Worm (Caenorhabditis elegans) whole organism, mixed stage, embryonic: Measurements from ENCODE around the gene F59A6.11.
A peak's percentile ranks its signal among the peaks of the same experiment; 100 is the strongest.

Experiments
- blmp-1 ChIP-seq: fragments of 150-350 bp; optimal IDR thresholded peaks from 2 replicates; lab custom pipeline; 2014; ENCODE audit warnings: missing biosample characterization, missing genetic modification characterization
- ceh-39 ChIP-seq: fragments of 150-350 bp; optimal IDR thresholded peaks from 2 replicates; lab custom pipeline; 2014; ENCODE audit warnings: missing biosample characterization, missing genetic modification characterization
- ceh-83 ChIP-seq: fragments of 200-800 bp; sonication (Bioruptor generic); optimal IDR thresholded peaks from 2 replicates; lab custom pipeline; 2018; ENCODE audit warnings: mild to moderate bottlenecking, missing genetic modification characterization, missing compliant biosample characterization
- ces-1 ChIP-seq: fragments of 150-350 bp; optimal IDR thresholded peaks from 2 replicates; lab custom pipeline; 2014; ENCODE audit warnings: missing biosample characterization, missing genetic modification reagents, missing genetic modification characterization
- cnd-1 ChIP-seq: fragments of 200-800 bp; sonication (Bioruptor generic); optimal IDR thresholded peaks from 2 replicates; lab custom pipeline; 2018; ENCODE audit warnings: mild to moderate bottlenecking, missing genetic modification characterization, missing compliant biosample characterization
- drap-1 ChIP-seq: fragments of 200-800 bp; sonication (Bioruptor generic); optimal IDR thresholded peaks from 3 replicates; lab custom pipeline; 2018; ENCODE audit warnings: mild to moderate bottlenecking, missing genetic modification characterization, missing compliant biosample characterization
- elt-1 ChIP-seq: sonication (generic microtip); optimal IDR thresholded peaks from 2 replicates; lab custom pipeline; 2017; ENCODE audit warnings: missing genetic modification characterization, mild to moderate bottlenecking, missing compliant biosample characterization, antibody characterized with exemption, moderate library complexity, borderline replicate concordance; ENCODE audit not compliant: insufficient read depth
- elt-3 ChIP-seq: fragments of 150-350 bp; optimal IDR thresholded peaks from 2 replicates; lab custom pipeline; 2014; ENCODE audit warnings: missing biosample characterization, missing genetic modification characterization
- ham-2 ChIP-seq: fragments of 200-800 bp; sonication (Bioruptor generic); optimal IDR thresholded peaks from 2 replicates; lab custom pipeline; 2018; ENCODE audit warnings: mild to moderate bottlenecking, missing genetic modification characterization, missing compliant biosample characterization
- lin-13 ChIP-seq: fragments of 150-350 bp; optimal IDR thresholded peaks from 2 replicates; lab custom pipeline; 2014; ENCODE audit warnings: missing biosample characterization, missing genetic modification characterization
- lin-32 ChIP-seq: fragments of 200-800 bp; sonication (Bioruptor generic); optimal IDR thresholded peaks from 2 replicates; lab custom pipeline; 2018; ENCODE audit warnings: mild to moderate bottlenecking, missing genetic modification characterization, missing compliant biosample characterization
- lsy-2 ChIP-seq: fragments of 150-350 bp; optimal IDR thresholded peaks from 2 replicates; lab custom pipeline; 2014; ENCODE audit warnings: missing biosample characterization, missing genetic modification characterization
- mab-5 ChIP-seq: fragments of 150-350 bp; optimal IDR thresholded peaks from 2 replicates; lab custom pipeline; 2014; ENCODE audit warnings: missing biosample characterization, missing genetic modification characterization
- mep-1 ChIP-seq: fragments of 150-350 bp; optimal IDR thresholded peaks from 2 replicates; lab custom pipeline; 2017; ENCODE audit warnings: missing biosample characterization, missing genetic modification reagents, missing genetic modification characterization, inconsistent platforms
- mls-2 ChIP-seq: sonication (generic microtip); optimal IDR thresholded peaks from 2 replicates; lab custom pipeline; 2016; ENCODE audit warnings: mild to moderate bottlenecking, missing genetic modification characterization, moderate library complexity, missing compliant biosample characterization
- nhr-2 ChIP-seq: fragments of 150-350 bp; optimal IDR thresholded peaks from 2 replicates; lab custom pipeline; 2014; ENCODE audit warnings: missing biosample characterization, missing genetic modification characterization
- nhr-237 ChIP-seq: fragments of 150-350 bp; optimal IDR thresholded peaks from 2 replicates; lab custom pipeline; 2014; ENCODE audit warnings: missing biosample characterization, missing genetic modification characterization
- nhr-76 ChIP-seq: sonication (generic microtip); optimal IDR thresholded peaks from 2 replicates; lab custom pipeline; 2017; ENCODE audit warnings: missing biosample characterization, missing genetic modification characterization
- snpc-4 ChIP-seq: fragments of 150-350 bp; optimal IDR thresholded peaks from 2 replicates; lab custom pipeline; 2014; ENCODE audit warnings: missing biosample characterization, missing genetic modification characterization
- sptf-1 ChIP-seq: sonication (generic microtip); optimal IDR thresholded peaks from 2 replicates; lab custom pipeline; 2017; ENCODE audit warnings: mild to moderate bottlenecking, missing genetic modification characterization, moderate library complexity, missing compliant biosample characterization
- tbx-8 ChIP-seq: fragments of 200-800 bp; sonication (Bioruptor generic); optimal IDR thresholded peaks from 2 replicates; lab custom pipeline; 2018; ENCODE audit warnings: mild to moderate bottlenecking, missing genetic modification characterization, moderate library complexity, missing compliant biosample characterization
- unc-39 ChIP-seq: fragments of 150-350 bp; optimal IDR thresholded peaks from 2 replicates; lab custom pipeline; 2014; ENCODE audit warnings: missing biosample characterization, missing genetic modification characterization
- unc-62 ChIP-seq: fragments of 150-350 bp; optimal IDR thresholded peaks from 2 replicates; lab custom pipeline; 2014; ENCODE audit warnings: missing biosample characterization, missing genetic modification reagents, missing genetic modification characterization

The F59A6.11 gene

DNA sequence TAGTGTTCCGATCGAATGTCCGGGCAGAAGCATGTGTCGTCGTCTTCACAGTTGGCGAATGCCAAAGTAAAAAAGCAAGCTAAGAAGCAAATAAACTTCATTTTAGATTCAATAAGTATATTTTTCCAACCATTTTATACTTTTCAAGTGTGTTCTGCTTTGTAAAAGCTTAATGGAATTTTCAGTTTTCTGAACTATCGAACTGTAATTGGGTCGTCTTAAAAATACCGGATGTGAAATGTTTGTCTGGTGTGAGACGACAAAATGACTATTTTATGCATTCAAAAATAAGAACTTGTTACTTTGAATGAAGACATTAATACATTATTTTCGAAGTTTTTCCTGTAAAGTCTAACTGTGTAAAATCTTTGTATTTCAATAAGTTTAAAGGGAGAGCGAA lies at the start of gene F59A6.11:
Gene F59A6.11 (minus strand): TSS at position 101 of the 400 bp plus-strand sequence.
- TF ChIP-seq snpc-4 (tag; lab: Kevin White, UChicago) (no peak), tbx-8 (GFP tag; lab: Kevin White, UChicago) (no peak), nhr-237 (tag; lab: Kevin White, UChicago) (no peak), mab-5 (no peak), ceh-83 (GFP tag; lab: Kevin White, UChicago) (no peak), lin-32 (GFP tag; lab: Kevin White, UChicago) (no peak), ceh-39 (tag; lab: Kevin White, UChicago) (no peak)

DNA sequence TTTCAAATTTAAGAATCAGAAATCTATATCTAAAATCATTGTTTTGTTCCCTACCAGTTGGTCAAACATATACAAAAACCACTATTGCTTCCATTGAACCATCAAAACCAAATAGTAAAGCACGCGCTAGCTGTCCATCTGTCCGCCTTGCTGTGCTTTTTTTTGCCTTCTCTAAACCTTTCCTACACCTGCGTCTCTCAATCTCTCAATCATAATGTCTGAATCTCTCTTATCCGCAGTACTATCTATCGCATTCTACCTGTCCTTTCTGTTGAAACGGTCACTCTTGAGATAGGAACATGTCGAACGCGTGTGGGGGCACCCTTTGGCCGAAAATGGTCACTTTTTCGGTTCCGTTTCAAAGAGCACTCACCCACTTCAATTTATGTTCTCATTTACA lies 48.7 kb upstream of the F59A6.11 start:
- TF ChIP-seq tbx-8 (GFP tag; lab: Kevin White, UChicago) (no peak), unc-62 (peak; percentile 6), nhr-237 (tag; lab: Kevin White, UChicago) (no peak), snpc-4 (tag; lab: Kevin White, UChicago) (no peak), nhr-2 (tag; lab: Kevin White, UChicago) (peak; percentile 60), nhr-76 (no peak), lin-32 (GFP tag; lab: Kevin White, UChicago) (peak; percentile 33), mab-5 (no peak), sptf-1 (tag; lab: Kevin White, UChicago) (no peak), ces-1 (GFP tag; lab: Kevin White, UChicago) (no peak), drap-1 (no peak), unc-39 (no peak), lsy-2 (tag; lab: Kevin White, UChicago) (peak; percentile 22), ham-2 (GFP tag; lab: Kevin White, UChicago) (peak; percentile 2), mls-2 (tag; lab: Kevin White, UChicago) (no peak)

DNA sequence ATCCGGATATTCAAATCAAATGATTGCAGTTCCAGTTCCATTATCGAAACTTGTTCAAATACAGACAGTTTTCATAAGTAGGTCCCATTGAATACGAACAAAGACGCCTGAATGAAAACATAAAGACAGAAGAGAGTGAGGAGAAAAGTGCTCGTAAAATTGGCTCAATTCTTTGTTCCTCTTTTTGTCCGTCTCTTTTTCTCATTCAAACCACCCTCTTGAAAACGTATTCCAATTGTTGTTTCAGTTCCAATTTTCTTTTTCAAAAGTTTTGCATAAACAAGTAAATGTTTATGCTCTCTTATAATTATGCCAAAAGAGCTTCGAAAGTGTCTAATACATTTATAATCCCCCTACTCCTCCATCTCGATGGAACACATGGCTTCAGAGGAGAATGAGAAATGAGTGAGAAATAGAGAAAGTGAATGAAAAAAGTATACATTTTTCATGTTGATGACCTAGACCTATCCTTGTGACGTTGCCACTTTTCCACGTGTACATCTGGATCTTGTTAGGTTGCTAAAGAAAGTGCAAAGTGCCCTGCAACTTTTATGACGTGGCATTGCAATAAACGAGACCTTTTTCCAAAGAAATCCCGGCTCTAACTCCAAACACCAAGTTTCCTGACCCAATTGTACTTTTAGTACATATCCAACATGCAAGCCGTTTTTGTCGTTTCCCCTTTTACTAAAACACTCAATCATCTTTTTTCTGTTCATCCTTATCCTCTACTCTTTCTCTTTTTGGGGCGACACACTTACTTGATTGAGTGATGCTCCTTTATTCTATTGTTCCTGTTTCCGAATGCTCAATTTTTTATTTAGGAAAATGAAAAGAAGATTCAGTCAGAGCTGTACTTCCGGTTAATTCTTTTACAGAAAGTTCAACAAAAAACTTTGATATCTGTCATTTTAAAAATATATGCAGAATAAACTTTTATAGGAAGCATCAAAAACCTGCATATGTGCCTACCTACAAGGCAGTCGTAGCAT lies 47.9 kb upstream of the F59A6.11 start:
- peak; percentile 76 for TF ChIP-seq ces-1 (GFP tag; lab: Kevin White, UChicago)
- TF ChIP-seq tbx-8 (GFP tag; lab: Kevin White, UChicago) = no peak
- TF ChIP-seq, all 35 proteins: peak for 1

DNA sequence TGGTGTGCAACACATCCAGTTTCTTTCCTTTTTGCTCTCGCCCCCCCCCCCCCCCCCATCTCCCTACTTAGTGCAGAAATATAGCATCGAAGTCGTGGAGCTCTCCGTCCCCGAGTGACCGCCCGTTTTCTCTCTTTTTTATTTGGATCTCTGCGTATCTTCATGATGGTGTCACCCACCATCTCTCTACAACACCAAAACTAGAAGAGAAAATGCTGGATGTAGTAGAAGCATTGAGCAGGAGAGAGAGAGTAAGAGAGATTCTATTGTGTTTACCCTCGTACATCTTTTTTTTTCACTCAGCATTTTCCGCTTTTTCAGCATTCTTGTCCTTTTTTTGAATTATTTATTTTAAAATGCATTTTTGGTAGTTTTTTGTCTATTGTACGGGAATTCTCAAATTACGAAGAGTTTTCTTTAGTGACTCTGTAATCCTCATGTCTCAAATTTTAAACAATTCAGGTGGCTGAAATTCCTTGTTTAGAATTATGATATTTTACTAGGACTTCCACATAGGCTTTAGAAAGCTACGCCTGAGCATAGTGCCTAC lies 43.9 kb upstream of the F59A6.11 start:
- TF ChIP-seq elt-1 (tag; lab: Kevin White, UChicago) (no peak), ces-1 (GFP tag; lab: Kevin White, UChicago) (peak; percentile 63), sptf-1 (tag; lab: Kevin White, UChicago) (peak; percentile 35)

DNA sequence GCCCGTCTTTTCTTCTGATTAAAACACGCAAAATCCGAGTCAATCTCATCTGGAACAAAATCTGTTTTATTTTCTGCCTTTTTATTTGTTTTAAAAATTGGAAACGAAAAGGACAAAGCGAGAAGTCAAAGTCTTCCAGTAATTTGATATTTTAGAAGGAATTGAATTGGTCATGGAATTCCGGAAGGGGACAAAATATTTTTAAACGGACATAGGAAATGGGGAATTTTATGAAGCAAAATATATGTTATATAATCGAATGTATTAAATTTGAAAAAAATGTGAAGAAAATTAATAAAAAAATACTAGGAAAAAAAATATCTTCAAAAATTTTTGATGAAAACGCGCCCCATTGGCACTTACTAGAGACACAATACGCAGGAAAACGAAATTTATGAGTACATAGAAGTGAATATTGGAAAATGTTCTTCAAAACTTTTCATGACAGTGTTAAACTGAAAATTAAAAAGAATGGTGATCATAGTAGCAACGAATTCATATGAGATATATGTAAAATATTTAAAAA lies 42.1 kb upstream of the F59A6.11 start, which contains the start of gene F33G12.7:
Gene F33G12.7 (minus strand): TSS at position 51 of the 526 bp plus-strand sequence.
- TF ChIP-seq mep-1 = no peak
- no peak for TF ChIP-seq nhr-2 (tag; lab: Kevin White, UChicago)
- TF ChIP-seq cnd-1 (tag; lab: Kevin White, UChicago) = no peak
- no peak for TF ChIP-seq blmp-1 (tag; lab: Kevin White, UChicago)
- no peak for TF ChIP-seq ces-1 (GFP tag; lab: Kevin White, UChicago)
- TF ChIP-seq lsy-2 (tag; lab: Kevin White, UChicago) = peak; percentile 29

DNA sequence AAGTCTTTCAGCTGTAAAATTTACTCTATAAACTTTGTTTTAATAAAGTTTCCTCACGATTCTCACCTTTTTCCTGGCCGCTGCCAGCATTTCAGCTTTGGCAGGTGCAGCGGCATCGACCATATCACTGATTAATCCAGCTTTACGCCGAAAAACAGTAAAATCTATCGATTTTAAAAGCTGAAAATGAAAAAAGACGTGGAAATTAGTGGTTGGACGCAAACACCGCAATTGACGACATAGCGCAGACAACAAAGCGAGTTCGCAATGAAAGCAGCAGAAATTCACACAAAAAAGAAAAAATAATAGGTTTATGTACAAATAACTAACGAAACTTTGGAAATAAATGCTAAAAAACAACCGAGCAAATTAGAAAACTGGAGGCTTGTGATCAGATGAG lies 41.4 kb upstream of the F59A6.11 start, which contains the start of gene golg-2:
Gene golg-2 (minus strand): TSS at position 180 of the 400 bp plus-strand sequence.
- TF ChIP-seq ces-1 (GFP tag; lab: Kevin White, UChicago) = peak; percentile 11
- TF ChIP-seq elt-3 (tag; lab: Kevin White, UChicago) = no peak
- peak; percentile 7 for TF ChIP-seq lin-13 (tag; lab: Kevin White, UChicago)

DNA sequence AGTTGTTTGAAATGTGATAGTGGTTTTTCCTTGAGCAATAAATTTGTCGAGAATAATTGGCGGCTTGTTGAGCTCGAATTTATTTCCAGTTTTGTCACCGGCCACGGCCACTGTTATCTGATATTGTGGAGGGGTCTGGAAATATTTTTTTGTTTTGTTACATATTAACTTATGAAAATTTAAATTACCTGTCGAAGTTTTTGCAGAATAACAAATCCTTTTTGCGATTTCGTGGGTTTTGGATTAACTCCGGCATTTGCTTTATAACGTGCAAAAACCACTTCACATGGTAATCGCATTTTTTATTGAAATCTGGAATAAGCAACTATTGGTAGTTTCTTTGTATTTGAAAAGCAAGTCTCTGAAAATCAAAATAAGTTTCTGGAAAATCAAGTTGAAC lies 37.6 kb upstream of the F59A6.11 start, which contains the start of gene lrr-1:
Gene lrr-1 (minus strand): TSS at position 312 of the 400 bp plus-strand sequence.
- TF ChIP-seq cnd-1 (tag; lab: Kevin White, UChicago) = no peak
